Fruit fly (Drosophila melanogaster): ENCODE data around the gene CG34268.

The CG34268 gene

DNA sequence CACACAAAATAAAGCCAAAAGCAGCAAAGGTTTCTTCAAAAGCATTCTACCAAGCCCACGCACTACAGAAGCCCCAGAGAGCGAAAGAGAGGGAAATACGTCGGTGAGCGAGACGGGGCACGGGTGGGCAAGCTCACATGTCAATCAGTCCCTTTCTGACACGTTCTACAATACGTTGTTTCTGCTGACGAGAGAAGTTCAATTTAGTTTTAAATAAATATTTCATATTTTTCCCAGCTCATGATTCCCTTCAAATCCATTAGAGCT lies 50.0 kb downstream of the CG34268 start:
- no peak for TF ChIP-seq jim (GFP tag; optimal IDR thresholded peaks at IDR 0.05)
- TF ChIP-seq ey (GFP tag; optimal IDR thresholded peaks at IDR 0.05), result no peak
- no peak for TF ChIP-seq Dfd (GFP tag; optimal IDR thresholded peaks at IDR 0.05)
- no peak for TF ChIP-seq CrebA (GFP tag; optimal IDR thresholded peaks at IDR 0.05; ENCODE audit: borderline replicate concordance)
- no peak for TF ChIP-seq h (GFP tag; optimal IDR thresholded peaks at IDR 0.05)
- no peak for TF ChIP-seq Sp1 (GFP tag; optimal IDR thresholded peaks at IDR 0.05)
- TF ChIP-seq sv (GFP tag; optimal IDR thresholded peaks at IDR 0.05), result no peak
- TF ChIP-seq CG32264 (GFP tag; optimal IDR thresholded peaks at IDR 0.05), result no peak
- TF ChIP-seq Hr83 (GFP tag; optimal IDR thresholded peaks at IDR 0.05; ENCODE audit: poor library complexity, severe bottlenecking), result no peak
- TF ChIP-seq tai (GFP tag; optimal IDR thresholded peaks at IDR 0.05), result no peak
- TF ChIP-seq Hr78 (GFP tag; optimal IDR thresholded peaks at IDR 0.05), result no peak
- no peak for TF ChIP-seq brk (GFP tag; optimal IDR thresholded peaks at IDR 0.05)
- TF ChIP-seq foxo (GFP tag; optimal IDR thresholded peaks at IDR 0.05), result no peak
- no peak for TF ChIP-seq OdsH (GFP tag; optimal IDR thresholded peaks at IDR 0.05)
- no peak for TF ChIP-seq rgr (GFP tag; optimal IDR thresholded peaks at IDR 0.05)
- TF ChIP-seq usp (GFP tag; optimal IDR thresholded peaks at IDR 0.05), result no peak
- no peak for TF ChIP-seq woc (GFP tag; optimal IDR thresholded peaks at IDR 0.05)
- TF ChIP-seq Jra (GFP tag; optimal IDR thresholded peaks at IDR 0.05), result no peak
- no peak for TF ChIP-seq HLH106 (tag; optimal IDR thresholded peaks at IDR 0.05)
- no peak for TF ChIP-seq lola (GFP tag; optimal IDR thresholded peaks at IDR 0.05)

Data from whole organism, wandering third instar larva.